Worm (Caenorhabditis elegans) whole organism, young adult: Measurements from ENCODE around the gene R53.8.

Source experiments
- B0035.1 ChIP-seq: sonication (generic microtip); optimal IDR thresholded peaks from 2 replicates; lab custom pipeline; 2016; ENCODE audit warnings: missing genetic modification characterization, mild to moderate bottlenecking, missing compliant biosample characterization, missing genotype, missing genetic modification reagents
- B0336.3 ChIP-seq: fragments of 200-800 bp; sonication (Bioruptor generic); IDR thresholded peaks from 2 replicates; pipeline ENCODE4 v1.3.6; 2022; ENCODE audit warnings: missing genetic modification characterization, missing compliant biosample characterization
- C06A6.2 ChIP-seq: fragments of 200-800 bp; sonication (Bioruptor generic); conservative IDR thresholded peaks from 2 replicates; pipeline ENCODE4 v1.3.6; 2022; ENCODE audit warnings: missing genetic modification characterization, missing compliant biosample characterization
- F55B11.4 ChIP-seq: sonication (generic microtip); optimal IDR thresholded peaks from 2 replicates; lab custom pipeline; 2016; ENCODE audit warnings: missing compliant biosample characterization, missing genetic modification characterization, borderline replicate concordance; ENCODE audit not compliant: insufficient read depth
- K11D2.4 ChIP-seq: fragments of 200-800 bp; sonication (Bioruptor generic); IDR thresholded peaks from 2 replicates; pipeline ENCODE4 v1.3.6; 2022; ENCODE audit warnings: missing genetic modification reagents, missing genetic modification characterization, missing compliant biosample characterization
- K12H6.12 ChIP-seq: fragments of 200-800 bp; sonication (Bioruptor generic); optimal IDR thresholded peaks from 2 replicates; lab custom pipeline; 2018; ENCODE audit warnings: mild to moderate bottlenecking, missing genetic modification characterization, missing compliant biosample characterization
- T07F8.4 ChIP-seq: sonication (generic microtip); optimal IDR thresholded peaks from 2 replicates; lab custom pipeline; 2016; ENCODE audit warnings: mild to moderate bottlenecking, missing genetic modification characterization, moderate library complexity, missing compliant biosample characterization
- T26A5.8 ChIP-seq: sonication (generic microtip); optimal IDR thresholded peaks from 2 replicates; lab custom pipeline; 2016; ENCODE audit warnings: missing genetic modification characterization, missing compliant biosample characterization
- Y53G8AR.9 ChIP-seq: fragments of 200-800 bp; sonication (Bioruptor generic); conservative IDR thresholded peaks from 2 replicates; pipeline ENCODE4 v1.3.6; 2022; ENCODE audit warnings: missing genetic modification reagents, missing genetic modification characterization, missing compliant biosample characterization
- Y95B8A.8 ChIP-seq: fragments of 200-800 bp; sonication (Bioruptor generic); IDR thresholded peaks from 2 replicates; pipeline ENCODE4 v1.3.6; 2022; ENCODE audit warnings: missing genetic modification reagents, missing genetic modification characterization, missing compliant biosample characterization
- ZK185.1 ChIP-seq: sonication (generic microtip); optimal IDR thresholded peaks from 2 replicates; lab custom pipeline; 2016; ENCODE audit warnings: mild to moderate bottlenecking, missing genetic modification characterization, missing compliant biosample characterization; ENCODE audit not compliant: poor library complexity, severe bottlenecking
- aptf-2 ChIP-seq: fragments of 200-800 bp; sonication (Bioruptor generic); conservative IDR thresholded peaks from 2 replicates; pipeline ENCODE4 v1.3.6; 2022; ENCODE audit warnings: missing genetic modification reagents, missing genetic modification characterization, missing compliant biosample characterization
- atf-7 ChIP-seq: sonication (generic microtip); optimal IDR thresholded peaks from 2 replicates; lab custom pipeline; 2017; ENCODE audit warnings: mild to moderate bottlenecking, missing genetic modification characterization, missing compliant biosample characterization
- athp-1 ChIP-seq: sonication (generic microtip); optimal IDR thresholded peaks from 2 replicates; lab custom pipeline; 2017; ENCODE audit warnings: mild to moderate bottlenecking, missing genetic modification characterization, missing compliant biosample characterization
- attf-6 ChIP-seq: fragments of 200-800 bp; sonication (Bioruptor generic); IDR thresholded peaks from 2 replicates; pipeline ENCODE4 v1.3.6; 2022; ENCODE audit warnings: missing genetic modification reagents, missing genetic modification characterization, missing compliant biosample characterization
- bed-1 ChIP-seq: fragments of 200-800 bp; sonication (Bioruptor generic); IDR thresholded peaks from 2 replicates; pipeline ENCODE4 v1.3.6; 2022; ENCODE audit warnings: missing genetic modification reagents, missing genetic modification characterization, missing compliant biosample characterization
- ceh-100 ChIP-seq: fragments of 200-800 bp; sonication (Bioruptor generic); IDR thresholded peaks from 2 replicates; pipeline ENCODE4 v1.3.6; 2022; ENCODE audit warnings: missing genetic modification reagents, missing genetic modification characterization, missing compliant biosample characterization
- ceh-58 ChIP-seq: fragments of 200-800 bp; sonication (Bioruptor generic); IDR thresholded peaks from 2 replicates; pipeline ENCODE4 v1.3.6; 2022; ENCODE audit warnings: missing genetic modification characterization, missing compliant biosample characterization
- dpff-1 ChIP-seq: sonication (generic microtip); optimal IDR thresholded peaks from 2 replicates; lab custom pipeline; 2017; ENCODE audit warnings: mild to moderate bottlenecking, missing genetic modification characterization, missing compliant biosample characterization
- dpl-1 ChIP-seq: fragments of 150-350 bp; optimal IDR thresholded peaks from 2 replicates; lab custom pipeline; 2014; ENCODE audit warnings: missing biosample characterization, missing genetic modification reagents, missing genetic modification characterization
- egrh-3 ChIP-seq: fragments of 200-800 bp; sonication (Bioruptor generic); IDR thresholded peaks from 2 replicates; pipeline ENCODE4 v1.3.6; 2022; ENCODE audit warnings: missing genetic modification reagents, missing genetic modification characterization, missing compliant biosample characterization
- ekl-4 ChIP-seq: fragments of 200-800 bp; sonication (Bioruptor generic); IDR thresholded peaks from 2 replicates; pipeline ENCODE4 v1.3.6; 2022; ENCODE audit warnings: missing genetic modification reagents, missing genetic modification characterization, missing compliant biosample characterization
- ets-4 ChIP-seq: fragments of 200-800 bp; sonication (Bioruptor generic); optimal IDR thresholded peaks from 2 replicates; lab custom pipeline; 2018; ENCODE audit warnings: mild to moderate bottlenecking, missing genetic modification characterization, missing compliant biosample characterization
- fkh-3 ChIP-seq: sonication (generic microtip); optimal IDR thresholded peaks from 2 replicates; lab custom pipeline; 2016; ENCODE audit warnings: mild to moderate bottlenecking, missing genetic modification characterization, missing compliant biosample characterization
- hlh-12 ChIP-seq: sonication (generic microtip); optimal IDR thresholded peaks from 2 replicates; lab custom pipeline; 2016; ENCODE audit warnings: missing genetic modification characterization, missing compliant biosample characterization
- hmg-1.2 ChIP-seq: fragments of 200-800 bp; sonication (Bioruptor generic); IDR thresholded peaks from 2 replicates; pipeline ENCODE4 v1.3.6; 2022; ENCODE audit warnings: missing genetic modification reagents, missing genetic modification characterization, missing compliant biosample characterization
- hmg-20 ChIP-seq: fragments of 200-800 bp; sonication (Bioruptor generic); IDR thresholded peaks from 2 replicates; pipeline ENCODE4 v1.3.6; 2022; ENCODE audit warnings: missing genetic modification reagents, missing genetic modification characterization, missing compliant biosample characterization
- lag-1 ChIP-seq: fragments of 200-800 bp; sonication (Bioruptor generic); IDR thresholded peaks from 2 replicates; pipeline ENCODE4 v1.3.6; 2022; ENCODE audit warnings: missing genetic modification reagents, missing genetic modification characterization, missing compliant biosample characterization
- let-526 ChIP-seq: fragments of 200-800 bp; sonication (Bioruptor generic); IDR thresholded peaks from 2 replicates; pipeline ENCODE4 v1.3.6; 2022; ENCODE audit warnings: missing genetic modification reagents, missing genetic modification characterization, missing compliant biosample characterization
- let-607 ChIP-seq, 2 experiments: fragments of 200-800 bp in 1 of 2; sonication (Bioruptor generic) in 1 of 2; sonication (generic microtip) in 1 of 2; optimal IDR thresholded peaks; 2 replicates each; lab custom pipeline; 2016 to 2018; ENCODE audit warnings: mild to moderate bottlenecking in 2 of 2, missing compliant biosample characterization in 2 of 2, missing genetic modification characterization in 2 of 2, moderate library complexity in 2 of 2, missing genotype in 1 of 2
- lin-40 ChIP-seq: sonication (generic microtip); optimal IDR thresholded peaks from 2 replicates; lab custom pipeline; 2016; ENCODE audit warnings: missing genetic modification characterization, mild to moderate bottlenecking, missing compliant biosample characterization, missing genotype, missing genetic modification reagents
- lin-54 ChIP-seq: fragments of 200-800 bp; sonication (Bioruptor generic); optimal IDR thresholded peaks from 2 replicates; lab custom pipeline; 2018; ENCODE audit warnings: mild to moderate bottlenecking, missing genetic modification characterization, missing compliant biosample characterization
- lir-1 ChIP-seq: fragments of 200-800 bp; sonication (Bioruptor generic); conservative IDR thresholded peaks from 2 replicates; pipeline ENCODE4 v1.3.6; 2022; ENCODE audit warnings: missing genetic modification reagents, missing genetic modification characterization, missing compliant biosample characterization
- lsy-27 ChIP-seq: sonication (generic microtip); optimal IDR thresholded peaks from 2 replicates; lab custom pipeline; 2017; ENCODE audit warnings: missing genetic modification characterization, mild to moderate bottlenecking, missing compliant biosample characterization, antibody characterized with exemption, missing genotype, borderline replicate concordance; ENCODE audit not compliant: insufficient read depth
- madf-6 ChIP-seq: fragments of 200-800 bp; sonication (Bioruptor generic); IDR thresholded peaks from 2 replicates; pipeline ENCODE4 v1.3.6; 2022; ENCODE audit warnings: missing genetic modification reagents, missing genetic modification characterization, missing compliant biosample characterization
- madf-8 ChIP-seq: fragments of 200-800 bp; sonication (Bioruptor generic); conservative IDR thresholded peaks from 2 replicates; pipeline ENCODE4 v1.3.6; 2022; ENCODE audit warnings: missing genetic modification reagents, missing genetic modification characterization, missing compliant biosample characterization
- mes-4 ChIP-seq: sonication (generic microtip); optimal IDR thresholded peaks from 2 replicates; lab custom pipeline; 2016; ENCODE audit warnings: missing genotype, missing genetic modification characterization, missing compliant biosample characterization
- mxl-1 ChIP-seq: sonication (generic microtip); optimal IDR thresholded peaks from 2 replicates; lab custom pipeline; 2016; ENCODE audit warnings: missing genetic modification characterization, missing compliant biosample characterization
- nfya-2 ChIP-seq: fragments of 200-800 bp; sonication (Bioruptor generic); IDR thresholded peaks from 2 replicates; pipeline ENCODE4 v1.3.6; 2022; ENCODE audit warnings: missing genetic modification reagents, missing genetic modification characterization, missing compliant biosample characterization
- nhr-179 ChIP-seq: sonication (generic microtip); optimal IDR thresholded peaks from 2 replicates; lab custom pipeline; 2016; ENCODE audit warnings: mild to moderate bottlenecking, missing genetic modification characterization, missing compliant biosample characterization
- nhr-80 ChIP-seq: sonication (generic microtip); optimal IDR thresholded peaks from 2 replicates; lab custom pipeline; 2016; ENCODE audit warnings: missing genetic modification characterization, missing compliant biosample characterization
- rec-8 ChIP-seq, 2 experiments: sonication (generic microtip); optimal IDR thresholded peaks; 2 replicates each; lab custom pipeline; 2016; ENCODE audit warnings: mild to moderate bottlenecking in 2 of 2, missing genetic modification characterization in 2 of 2, missing genetic modification reagents in 2 of 2, missing genotype in 2 of 2, missing biosample characterization in 1 of 2, missing compliant biosample characterization in 1 of 2, moderate library complexity in 1 of 2
- sptf-2 ChIP-seq: fragments of 200-800 bp; sonication (Bioruptor generic); optimal IDR thresholded peaks from 2 replicates; lab custom pipeline; 2018; ENCODE audit warnings: mild to moderate bottlenecking, missing genetic modification characterization, missing compliant biosample characterization
- tbx-9 ChIP-seq: sonication (generic microtip); optimal IDR thresholded peaks from 2 replicates; lab custom pipeline; 2016; ENCODE audit warnings: borderline replicate concordance, missing genetic modification characterization, inconsistent platforms, missing compliant biosample characterization
- xnd-1 ChIP-seq: sonication (generic microtip); optimal IDR thresholded peaks from 2 replicates; lab custom pipeline; 2016; ENCODE audit warnings: missing genotype, missing genetic modification reagents, missing genetic modification characterization, missing compliant biosample characterization
- zim-3 ChIP-seq: sonication (generic microtip); optimal IDR thresholded peaks from 2 replicates; lab custom pipeline; 2017; ENCODE audit warnings: mild to moderate bottlenecking, missing genetic modification characterization, moderate library complexity, missing compliant biosample characterization
- ztf-22 ChIP-seq: fragments of 200-800 bp; sonication (Bioruptor generic); optimal IDR thresholded peaks from 2 replicates; lab custom pipeline; 2018; ENCODE audit warnings: mild to moderate bottlenecking, missing genetic modification characterization, moderate library complexity, missing compliant biosample characterization
- ztf-3 ChIP-seq: fragments of 200-800 bp; sonication (Bioruptor generic); optimal IDR thresholded peaks from 2 replicates; lab custom pipeline; 2018; ENCODE audit warnings: mild to moderate bottlenecking, missing genetic modification characterization, missing compliant biosample characterization
- ztf-6 ChIP-seq: fragments of 200-800 bp; sonication (Bioruptor generic); IDR thresholded peaks from 2 replicates; pipeline ENCODE4 v1.3.6; 2022; ENCODE audit warnings: missing genetic modification reagents, missing genetic modification characterization, missing compliant biosample characterization

Gene R53.8

DNA sequence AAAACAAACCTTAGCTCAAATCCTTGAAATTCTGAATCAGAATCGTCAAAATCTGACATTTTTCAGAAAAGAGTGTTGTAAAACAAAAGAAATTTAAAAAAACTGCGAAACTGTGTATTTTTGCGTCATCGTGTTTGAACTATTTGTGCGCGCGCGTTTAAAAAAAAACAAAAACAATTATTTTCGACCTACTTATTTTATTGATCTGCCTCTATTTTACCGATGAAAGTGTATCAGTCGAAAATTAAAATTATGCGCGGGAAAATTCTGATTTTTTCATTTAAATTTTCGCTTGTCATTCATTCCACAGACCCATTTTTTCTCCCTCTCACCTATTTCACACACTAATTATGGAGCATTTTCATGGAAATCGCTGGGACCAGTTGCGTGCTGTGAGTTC, 37.6 kb upstream of the R53.8 start, which contains the start of the genes C05C10.7 and C05C10.5 (continued):
- TF ChIP-seq K12H6.12 (no peak), let-526 (no peak), ets-4 (no peak), xnd-1 (peak; percentile 86), ZK185.1 (tag; lab: Kevin White, UChicago) (no peak), madf-6 (GFP tag; lab: Robert Waterston, UW) (peak; percentile 98), ztf-22 (no peak), C06A6.2 (no peak), let-607 (tag; optimal IDR thresholded peaks at IDR 0.05; lab: Kevin White, UChicago) (no peak), mes-4 (tag; lab: Kevin White, UChicago) (no peak), tbx-9 (tag; lab: Kevin White, UChicago) (no peak), madf-8 (GFP tag; lab: Robert Waterston, UW) (peak; percentile 93), dpff-1 (no peak), rec-8 (tag; optimal IDR thresholded peaks at IDR 0.05; lab: Kevin White, UChicago) (no peak), lag-1 (GFP tag; lab: Robert Waterston, UW) (no peak), aptf-2 (GFP tag; lab: Robert Waterston, UW) (no peak), hlh-12 (tag; lab: Kevin White, UChicago) (no peak), nhr-80 (tag; lab: Kevin White, UChicago) (no peak), lin-40 (no peak), lin-54 (peak; percentile 90), attf-6 (GFP tag; lab: Robert Waterston, UW) (no peak), B0035.1 (tag; lab: Kevin White, UChicago) (no peak), T07F8.4 (tag; lab: Kevin White, UChicago) (no peak), sptf-2 (GFP tag; lab: Kevin White, UChicago) (no peak), hmg-1.2 (peak; percentile 43; the same call in 1 of the 2 replicates), nfya-2 (GFP tag; lab: Robert Waterston, UW) (no peak), B0336.3 (GFP tag; lab: Robert Waterston, UW) (peak; percentile 74; the same call in 1 of the 2 replicates), ztf-3 (GFP tag; lab: Kevin White, UChicago) (no peak), Y53G8AR.9 (GFP tag; lab: Robert Waterston, UW) (0 out of 2 replicates have a peak, but pooled peaks have one; percentile 38), Y95B8A.8 (GFP tag; lab: Robert Waterston, UW) (peak; percentile 76; the same call in 1 of the 2 replicates), lsy-27 (tag; lab: Kevin White, UChicago) (no peak), bed-1 (GFP tag; lab: Robert Waterston, UW) (no peak), ztf-6 (GFP tag; lab: Robert Waterston, UW) (no peak), athp-1 (tag; lab: Kevin White, UChicago) (peak; percentile 69), mxl-1 (no peak), egrh-3 (GFP tag; lab: Robert Waterston, UW) (no peak), atf-7 (tag; lab: Kevin White, UChicago) (no peak), fkh-3 (tag; lab: Kevin White, UChicago) (no peak), zim-3 (tag; lab: Kevin White, UChicago) (no peak), dpl-1 (peak; percentile 84), ceh-58 (GFP tag; lab: Robert Waterston, UW) (no peak), T26A5.8 (tag; lab: Kevin White, UChicago) (no peak), hmg-20 (GFP tag; lab: Robert Waterston, UW) (no peak), ekl-4 (GFP tag; lab: Robert Waterston, UW) (peak; percentile 78), K11D2.4 (GFP tag; lab: Robert Waterston, UW) (no peak), ceh-100 (no peak), nhr-179 (tag; lab: Kevin White, UChicago) (no peak), lir-1 (GFP tag; lab: Robert Waterston, UW) (no peak), F55B11.4 (no peak)
